Fruit fly (Drosophila melanogaster) whole organism, embryonic: ENCODE measurements around the gene ppk.
A peak's percentile ranks its signal among the peaks of the same experiment; 100 is the strongest.

Source experiments
- Abd-B ChIP-seq: fragments of 200-800 bp; sonication (Bioruptor generic); optimal IDR thresholded peaks from 2 replicates; lab custom pipeline; 2018; ENCODE audit warnings: missing biosample characterization, mild to moderate bottlenecking, missing genetic modification characterization, moderate library complexity
- Aef1 ChIP-seq: fragments of 200-800 bp; sonication (Bioruptor generic); IDR thresholded peaks from 3 replicates; pipeline ENCODE4 v1.3.6; 2022; ENCODE audit warnings: missing biosample characterization, missing genetic modification characterization
- Bdp1 ChIP-seq: fragments of 200-800 bp; sonication (Bioruptor generic); optimal IDR thresholded peaks from 3 replicates; lab custom pipeline; 2016; ENCODE audit warnings: missing biosample characterization, missing genetic modification characterization
- BtbVII ChIP-seq: fragments of 200-800 bp; sonication (Bioruptor generic); optimal IDR thresholded peaks from 3 replicates; lab custom pipeline; 2017; ENCODE audit warnings: missing biosample characterization, mild to moderate bottlenecking, missing genetic modification characterization
- CG10267 ChIP-seq: fragments of 200-800 bp; sonication (Bioruptor generic); optimal IDR thresholded peaks from 2 replicates; lab custom pipeline; 2018; ENCODE audit warnings: missing biosample characterization, mild to moderate bottlenecking, missing genetic modification characterization, moderate library complexity
- CG10321 ChIP-seq: fragments of 200-800 bp; sonication (Bioruptor generic); IDR thresholded peaks from 2 replicates; pipeline ENCODE4 v1.3.6; 2022; ENCODE audit warnings: missing biosample characterization, missing genetic modification characterization
- CG10543 ChIP-seq: fragments of 200-800 bp; sonication (Bioruptor generic); optimal IDR thresholded peaks from 3 replicates; lab custom pipeline; 2017; ENCODE audit warnings: missing biosample characterization, mild to moderate bottlenecking, missing genetic modification characterization, moderate library complexity
- CG10654 ChIP-seq: fragments of 200-800 bp; sonication (Bioruptor generic); optimal IDR thresholded peaks from 2 replicates; lab custom pipeline; 2016; ENCODE audit warnings: missing biosample characterization, missing genetic modification characterization
- CG11247 ChIP-seq: fragments of 200-800 bp; sonication (Bioruptor generic); IDR thresholded peaks from 2 replicates; pipeline ENCODE4 v1.3.6; 2022; ENCODE audit warnings: missing biosample characterization, missing genetic modification characterization
- CG12104 ChIP-seq: fragments of 200-800 bp; sonication (Bioruptor generic); optimal IDR thresholded peaks from 3 replicates; lab custom pipeline; 2016; ENCODE audit warnings: missing biosample characterization, missing genetic modification characterization
- CG12391 ChIP-seq: fragments of 200-800 bp; sonication (Bioruptor generic); optimal IDR thresholded peaks from 3 replicates; lab custom pipeline; 2018; ENCODE audit warnings: missing biosample characterization, mild to moderate bottlenecking, missing genetic modification characterization, moderate library complexity
- CG12769 ChIP-seq: fragments of 200-800 bp; sonication (Bioruptor generic); optimal IDR thresholded peaks from 2 replicates; lab custom pipeline; 2019; ENCODE audit warnings: missing biosample characterization, mild to moderate bottlenecking, missing genetic modification characterization, moderate library complexity
- CG12942 ChIP-seq: fragments of 200-800 bp; sonication (Bioruptor generic); optimal IDR thresholded peaks from 3 replicates; lab custom pipeline; 2016; ENCODE audit warnings: missing biosample characterization, missing genetic modification characterization
- CG13624 ChIP-seq: fragments of 200-800 bp; sonication (Bioruptor generic); optimal IDR thresholded peaks from 2 replicates; lab custom pipeline; 2016; ENCODE audit warnings: missing biosample characterization, missing genetic modification characterization
- CG14050 ChIP-seq: fragments of 200-800 bp; sonication (Bioruptor generic); IDR thresholded peaks from 3 replicates; pipeline ENCODE4 v1.3.6; 2022; ENCODE audit warnings: missing biosample characterization, missing genetic modification characterization
- CG4360 ChIP-seq: fragments of 200-800 bp; sonication (Bioruptor generic); IDR thresholded peaks from 2 replicates; pipeline ENCODE4 v1.3.6; 2022; ENCODE audit warnings: missing biosample characterization, missing genetic modification characterization
- CG4707 ChIP-seq: fragments of 200-800 bp; sonication (Bioruptor generic); optimal IDR thresholded peaks from 2 replicates; lab custom pipeline; 2018; ENCODE audit warnings: missing biosample characterization, mild to moderate bottlenecking, missing genetic modification characterization, moderate library complexity
- CG8290 ChIP-seq, 3 experiments: fragments of 200-800 bp; sonication (Bioruptor generic); optimal IDR thresholded peaks; 2 replicates each; lab custom pipeline; 2016 to 2019; ENCODE audit warnings: missing biosample characterization in 3 of 3, missing genetic modification characterization in 3 of 3, mild to moderate bottlenecking in 2 of 3, moderate library complexity in 1 of 3
- CG8388 ChIP-seq: fragments of 200-800 bp; sonication (Bioruptor generic); optimal IDR thresholded peaks from 2 replicates; lab custom pipeline; 2019; ENCODE audit warnings: missing biosample characterization, mild to moderate bottlenecking, missing genetic modification characterization, moderate library complexity
- CG9609 ChIP-seq: fragments of 200-800 bp; sonication (Bioruptor generic); optimal IDR thresholded peaks from 3 replicates; lab custom pipeline; 2016; ENCODE audit warnings: missing biosample characterization, missing genetic modification characterization
- CG9932 ChIP-seq: fragments of 200-800 bp; sonication (Bioruptor generic); IDR thresholded peaks from 2 replicates; pipeline ENCODE4 v1.3.6; 2022; ENCODE audit warnings: missing biosample characterization, missing genetic modification characterization
- Camta ChIP-seq: fragments of 200-800 bp; sonication (Bioruptor generic); optimal IDR thresholded peaks from 2 replicates; lab custom pipeline; 2016; ENCODE audit warnings: missing biosample characterization, missing genetic modification characterization
- Dp ChIP-seq: fragments of 200-800 bp; sonication (Bioruptor generic); optimal IDR thresholded peaks from 2 replicates; lab custom pipeline; 2018; ENCODE audit warnings: missing biosample characterization, mild to moderate bottlenecking, missing genetic modification characterization, moderate library complexity
- ERR ChIP-seq: fragments of 200-800 bp; sonication (Bioruptor generic); optimal IDR thresholded peaks from 2 replicates; lab custom pipeline; 2016; ENCODE audit warnings: missing biosample characterization, missing genetic modification characterization
- Ets97D ChIP-seq: fragments of 200-800 bp; sonication (Bioruptor generic); optimal IDR thresholded peaks from 3 replicates; lab custom pipeline; 2016; ENCODE audit warnings: missing biosample characterization, missing genetic modification characterization
- Fer1 ChIP-seq: fragments of 200-800 bp; sonication (Bioruptor generic); optimal IDR thresholded peaks from 2 replicates; lab custom pipeline; 2017; ENCODE audit warnings: missing biosample characterization, mild to moderate bottlenecking, missing genetic modification characterization
- Hr51 ChIP-seq, 2 experiments: fragments of 200-800 bp; sonication (Bioruptor generic); optimal IDR thresholded peaks; 2 replicates in 1 of 2; 3 replicates in 1 of 2; lab custom pipeline; 2016 to 2018; ENCODE audit warnings: missing biosample characterization in 2 of 2, missing genetic modification characterization in 2 of 2, mild to moderate bottlenecking in 1 of 2, moderate library complexity in 1 of 2
- Max ChIP-seq: fragments of 200-800 bp; sonication (Bioruptor generic); optimal IDR thresholded peaks from 2 replicates; lab custom pipeline; 2016; ENCODE audit warnings: missing biosample characterization, mild to moderate bottlenecking, missing genetic modification characterization
- Med ChIP-seq: fragments of 200-800 bp; sonication (Bioruptor generic); peaks from one replicate; lab custom pipeline; 2016; ENCODE audit warnings: missing biosample characterization, missing genetic modification characterization, mild to moderate bottlenecking, inconsistent platforms, moderate library complexity
- NC2β ChIP-seq: fragments of 200-800 bp; sonication (Bioruptor generic); optimal IDR thresholded peaks from 2 replicates; lab custom pipeline; 2016; ENCODE audit warnings: missing biosample characterization, missing genetic modification characterization
- Side ChIP-seq: fragments of 200-800 bp; sonication (Bioruptor generic); optimal IDR thresholded peaks from 2 replicates; lab custom pipeline; 2016; ENCODE audit warnings: missing biosample characterization, missing genetic modification characterization
- Sox100B ChIP-seq: fragments of 200-800 bp; sonication (Bioruptor generic); optimal IDR thresholded peaks from 3 replicates; lab custom pipeline; 2018; ENCODE audit warnings: missing biosample characterization, mild to moderate bottlenecking, missing genetic modification characterization
- Sry-β ChIP-seq: fragments of 200-800 bp; sonication (Bioruptor generic); optimal IDR thresholded peaks from 2 replicates; lab custom pipeline; 2018; ENCODE audit warnings: missing biosample characterization, mild to moderate bottlenecking, missing genetic modification characterization, moderate library complexity
- Xbp1 ChIP-seq: fragments of 200-800 bp; sonication (Bioruptor generic); optimal IDR thresholded peaks from 3 replicates; lab custom pipeline; 2016; ENCODE audit warnings: missing biosample characterization, mild to moderate bottlenecking, missing genetic modification characterization
- Xrp1 ChIP-seq: fragments of 200-800 bp; sonication (Bioruptor generic); IDR thresholded peaks from 2 replicates; pipeline ENCODE4 v1.3.6; 2022; ENCODE audit warnings: missing biosample characterization, missing genetic modification characterization
- caup ChIP-seq: fragments of 200-800 bp; sonication (Bioruptor generic); optimal IDR thresholded peaks from 3 replicates; lab custom pipeline; 2017; ENCODE audit warnings: missing biosample characterization, mild to moderate bottlenecking, missing genetic modification characterization, moderate library complexity; ENCODE audit not compliant: severe bottlenecking
- chn ChIP-seq: fragments of 200-800 bp; sonication (Bioruptor generic); optimal IDR thresholded peaks from 2 replicates; lab custom pipeline; 2016; ENCODE audit warnings: missing biosample characterization, missing genetic modification characterization
- danr ChIP-seq: fragments of 200-800 bp; sonication (Bioruptor generic); IDR thresholded peaks from 2 replicates; pipeline ENCODE4 v1.3.6; 2022; ENCODE audit warnings: missing biosample characterization, missing genetic modification characterization
- dmrt99B ChIP-seq: fragments of 200-800 bp; sonication (Bioruptor generic); optimal IDR thresholded peaks from 2 replicates; lab custom pipeline; 2018; ENCODE audit warnings: missing biosample characterization, mild to moderate bottlenecking, missing genetic modification characterization, moderate library complexity
- emc ChIP-seq: fragments of 200-800 bp; sonication (Bioruptor generic); optimal IDR thresholded peaks from 2 replicates; lab custom pipeline; 2016; ENCODE audit warnings: missing biosample characterization, missing genetic modification characterization
- ftz-f1 ChIP-seq: fragments of 200-800 bp; sonication (Bioruptor generic); optimal IDR thresholded peaks from 2 replicates; lab custom pipeline; 2016; ENCODE audit warnings: missing biosample characterization, missing genetic modification characterization
- grau ChIP-seq: fragments of 200-800 bp; optimal IDR thresholded peaks from 3 replicates; lab custom pipeline; 2019; ENCODE audit warnings: missing biosample characterization, mild to moderate bottlenecking, missing genetic modification characterization, moderate library complexity
- oc ChIP-seq: fragments of 200-800 bp; sonication (Bioruptor generic); optimal IDR thresholded peaks from 2 replicates; lab custom pipeline; 2018; ENCODE audit warnings: missing biosample characterization, mild to moderate bottlenecking, missing genetic modification characterization, moderate library complexity
- phol ChIP-seq: fragments of 200-800 bp; sonication (Bioruptor generic); optimal IDR thresholded peaks from 3 replicates; lab custom pipeline; 2018; ENCODE audit warnings: missing biosample characterization, mild to moderate bottlenecking, missing genetic modification characterization, moderate library complexity
- sima ChIP-seq: fragments of 200-800 bp; sonication (Bioruptor generic); optimal IDR thresholded peaks from 2 replicates; lab custom pipeline; 2016; ENCODE audit warnings: missing biosample characterization, missing genetic modification characterization
- slp2 ChIP-seq: fragments of 200-800 bp; sonication (Bioruptor generic); optimal IDR thresholded peaks from 2 replicates; lab custom pipeline; 2016; ENCODE audit warnings: missing biosample characterization, missing genetic modification characterization
- sqz ChIP-seq: fragments of 200-800 bp; sonication (Bioruptor generic); optimal IDR thresholded peaks from 3 replicates; lab custom pipeline; 2018; ENCODE audit warnings: missing biosample characterization, mild to moderate bottlenecking, missing genetic modification characterization
- sr ChIP-seq: fragments of 200-800 bp; sonication (Bioruptor generic); IDR thresholded peaks from 3 replicates; pipeline ENCODE4 v1.3.6; 2022; ENCODE audit warnings: missing biosample characterization, missing genetic modification characterization
- tio ChIP-seq: fragments of 200-800 bp; sonication (Bioruptor generic); optimal IDR thresholded peaks from 2 replicates; lab custom pipeline; 2017; ENCODE audit warnings: missing biosample characterization, missing genetic modification characterization, inconsistent platforms
- tx ChIP-seq: fragments of 200-800 bp; sonication (Bioruptor generic); optimal IDR thresholded peaks from 2 replicates; lab custom pipeline; 2016; ENCODE audit warnings: missing biosample characterization, missing genetic modification characterization

ppk gene

DNA sequence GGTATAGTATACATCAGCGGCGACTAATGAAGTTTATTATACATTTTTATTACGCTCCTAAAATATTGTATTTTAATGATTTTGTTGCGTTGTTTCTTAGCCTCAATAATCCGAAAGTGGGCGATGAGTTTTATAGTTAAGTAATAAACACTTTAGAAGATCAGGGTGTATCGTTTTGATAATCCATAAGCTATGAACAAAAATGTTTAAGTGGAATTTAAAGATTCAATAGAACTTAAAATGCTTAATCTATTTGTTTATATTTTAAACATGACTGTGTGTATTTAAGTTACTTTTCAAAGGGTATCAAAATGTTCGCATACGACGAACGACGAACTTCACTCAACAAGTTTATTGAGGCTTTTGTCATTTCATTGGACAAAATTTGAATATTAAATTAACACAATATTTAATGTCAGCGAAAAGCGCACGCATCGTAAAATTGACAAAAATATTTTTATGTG, 8.7 kb downstream of the ppk start (continued):
- TF ChIP-seq dmrt99B (tag; lab: Kevin White, UChicago) = peak; percentile 79
- no peak for TF ChIP-seq CG8290 (GFP tag; optimal IDR thresholded peaks at IDR 0.05; lab: Kevin White, UChicago)
- TF ChIP-seq CG8290 (tag; optimal IDR thresholded peaks at IDR 0.05; lab: Kevin White, UChicago) = peak in 1 of 2 experiments; percentile 77
- no peak for TF ChIP-seq ERR (GFP tag; lab: Kevin White, UChicago)
- TF ChIP-seq Sox100B (GFP tag; lab: Kevin White, UChicago) = peak; percentile 61
- TF ChIP-seq CG11247 (GFP tag; lab: Robert Waterston, UW) = peak; percentile 82
- TF ChIP-seq Aef1 (GFP tag; lab: Robert Waterston, UW) = peak; percentile 64; the same call in 1 of the 3 replicates
- TF ChIP-seq CG9609 (GFP tag; lab: Kevin White, UChicago) = peak; percentile 38
- TF ChIP-seq CG10543 (GFP tag; lab: Kevin White, UChicago) = peak; percentile 36
- peak; percentile 71 for TF ChIP-seq Abd-B (GFP tag; lab: Kevin White, UChicago)
- TF ChIP-seq sima (GFP tag; lab: Kevin White, UChicago) = peak; percentile 46
- TF ChIP-seq CG14050 (GFP tag; lab: Robert Waterston, UW) = peak; percentile 77
- peak; percentile 73 for TF ChIP-seq tx (GFP tag; lab: Kevin White, UChicago)
- TF ChIP-seq CG9932 (GFP tag; lab: Robert Waterston, UW) = peak; percentile 88
- peak; percentile 85 for TF ChIP-seq CG12769
- peak; percentile 42 for TF ChIP-seq Bdp1 (GFP tag; lab: Kevin White, UChicago)
- TF ChIP-seq slp2 (GFP tag; lab: Kevin White, UChicago) = peak; percentile 26
- TF ChIP-seq Dp (GFP tag; lab: Kevin White, UChicago) = no peak
- no peak for TF ChIP-seq CG12104 (GFP tag; lab: Kevin White, UChicago)
- peak; percentile 2 for TF ChIP-seq Side (GFP tag; lab: Kevin White, UChicago)
- peak; percentile 25 for TF ChIP-seq caup (GFP tag; lab: Kevin White, UChicago)
- peak; percentile 16 to 88 for TF ChIP-seq Hr51 (GFP tag; optimal IDR thresholded peaks at IDR 0.05; lab: Kevin White, UChicago)
- peak; percentile 25 for TF ChIP-seq BtbVII (GFP tag; lab: Kevin White, UChicago)
- TF ChIP-seq danr (GFP tag; lab: Robert Waterston, UW) = peak; percentile 58; the same call in 1 of the 2 replicates
- peak; percentile 38 for TF ChIP-seq Camta (GFP tag; lab: Kevin White, UChicago)
- TF ChIP-seq CG4707 (GFP tag; lab: Kevin White, UChicago) = peak; percentile 42
- peak; percentile 12 for TF ChIP-seq Fer1
- peak; percentile 73 for TF ChIP-seq CG8388 (GFP tag; lab: Kevin White, UChicago)
- no peak for TF ChIP-seq ftz-f1
- TF ChIP-seq sqz (GFP tag; lab: Kevin White, UChicago) = no peak
- TF ChIP-seq Max (GFP tag; lab: Kevin White, UChicago) = no peak
- peak; percentile 61 for TF ChIP-seq chn (GFP tag; lab: Kevin White, UChicago)
- TF ChIP-seq CG12391 = peak; percentile 83
- TF ChIP-seq CG10654 (GFP tag; lab: Kevin White, UChicago) = no peak
- no peak for TF ChIP-seq emc (GFP tag; lab: Kevin White, UChicago)
- TF ChIP-seq CG10267 (tag; lab: Kevin White, UChicago) = peak; percentile 23
- peak; percentile 26 for TF ChIP-seq CG12942
- peak; percentile 79 for TF ChIP-seq oc (tag; lab: Kevin White, UChicago)
- TF ChIP-seq CG10321 (GFP tag; lab: Robert Waterston, UW) = 0 out of 2 replicates have a peak, but pooled peaks have one; percentile 40
- peak; percentile 8 for TF ChIP-seq Xbp1 (GFP tag; lab: Kevin White, UChicago)
- TF ChIP-seq grau (tag; lab: Kevin White, UChicago) = peak; percentile 84
- no peak for TF ChIP-seq sr (GFP tag; lab: Robert Waterston, UW)
- no peak for TF ChIP-seq Sry-β (GFP tag; lab: Kevin White, UChicago)
- TF ChIP-seq NC2β (GFP tag; lab: Kevin White, UChicago) = peak; percentile 15
- TF ChIP-seq CG4360 (GFP tag; lab: Robert Waterston, UW) = no peak
- TF ChIP-seq Med = peak; percentile 84
- TF ChIP-seq CG13624 (GFP tag; lab: Kevin White, UChicago) = peak; percentile 40
- peak; percentile 69 for TF ChIP-seq tio (GFP tag; lab: Kevin White, UChicago)
- TF ChIP-seq Ets97D = peak; percentile 8
- TF ChIP-seq Xrp1 (GFP tag; lab: Robert Waterston, UW) = peak; percentile 66
- peak; percentile 40 for TF ChIP-seq phol (tag; lab: Kevin White, UChicago)
